Worm (Caenorhabditis elegans): ENCODE measurements around the gene fbxc-27.

Gene fbxc-27

ce11 chrII:872993-873787 lies 36.4 kb upstream of the fbxc-27 start, which contains the start of gene alg-2 (continued):
- TF ChIP-seq isw-1 (GFP tag; IDR thresholded peaks at IDR 0.05) (no peak), hlh-17 (GFP tag; optimal IDR thresholded peaks at IDR 0.05; ENCODE audit: borderline replicate concordance) (no peak), hpl-2 (GFP tag; optimal IDR thresholded peaks at IDR 0.05) (no peak), ztf-4 (tag; optimal IDR thresholded peaks at IDR 0.05) (no peak), nhr-20 (tag; optimal IDR thresholded peaks at IDR 0.05) (peak; percentile 26), nhr-12 (tag; optimal IDR thresholded peaks at IDR 0.05) (no peak), ceh-88 (GFP tag; IDR thresholded peaks at IDR 0.05) (no peak), tlp-1 (tag; optimal IDR thresholded peaks at IDR 0.05) (no peak), nhr-19 (GFP tag; conservative IDR thresholded peaks at IDR 0.05) (peak; percentile 23; the same call in 1 of the 2 replicates), efl-1 (optimal IDR thresholded peaks at IDR 0.05) (peak; percentile 56), efl-1 (GFP tag; optimal IDR thresholded peaks at IDR 0.05 in 1 of 2) (peak; percentile 67 to 95), aly-2 (tag; optimal IDR thresholded peaks at IDR 0.05) (no peak), nhr-11 (tag; optimal IDR thresholded peaks at IDR 0.05) (no peak), sox-4 (tag; optimal IDR thresholded peaks at IDR 0.05) (no peak), unc-98 (GFP tag; IDR thresholded peaks at IDR 0.05) (no peak), pqm-1 (tag; optimal IDR thresholded peaks at IDR 0.05) (no peak), lsy-2 (tag; optimal IDR thresholded peaks at IDR 0.05) (peak; percentile 38 to 57), ztf-11 (tag; optimal IDR thresholded peaks at IDR 0.05) (no peak), fkh-8 (tag; optimal IDR thresholded peaks at IDR 0.05) (peak; percentile 22), skn-1 (tag; optimal IDR thresholded peaks at IDR 0.05) (peak; percentile 42), aha-1 (tag; optimal IDR thresholded peaks at IDR 0.05) (no peak), nhr-47 (tag; optimal IDR thresholded peaks at IDR 0.05) (peak; percentile 55), ceh-90 (tag; optimal IDR thresholded peaks at IDR 0.05) (no peak), snu-23 (GFP tag; optimal IDR thresholded peaks at IDR 0.05) (peak; percentile 43), pax-3 (tag; optimal IDR thresholded peaks at IDR 0.05) (no peak), tbx-2 (tag; optimal IDR thresholded peaks at IDR 0.05) (peak; percentile 16), lin-13 (GFP tag; optimal IDR thresholded peaks at IDR 0.05) (peak; percentile 26), mef-2 (tag; optimal IDR thresholded peaks at IDR 0.05) (no peak), Y116A8C.19 (tag; optimal IDR thresholded peaks at IDR 0.05; ENCODE audit: borderline replicate concordance) (no peak), nhr-77 (tag; optimal IDR thresholded peaks at IDR 0.05) (no peak), nhr-84 (tag; optimal IDR thresholded peaks at IDR 0.05) (no peak), nhr-85 (tag) (peak; percentile 63), irx-1 (tag; optimal IDR thresholded peaks at IDR 0.05) (no peak), unc-30 (tag; optimal IDR thresholded peaks at IDR 0.05) (no peak), nhr-237 (tag; optimal IDR thresholded peaks at IDR 0.05) (no peak), xbp-1 (tag; optimal IDR thresholded peaks at IDR 0.05) (peak; percentile 14), C04F5.9 (tag; optimal IDR thresholded peaks at IDR 0.05) (no peak), mep-1 (tag; optimal IDR thresholded peaks at IDR 0.05) (peak; percentile 75), zip-4 (GFP tag; optimal IDR thresholded peaks at IDR 0.05) (no peak)

ce11 chrII:875739-876138 lies 33.8 kb upstream of the fbxc-27 start:
- TF ChIP-seq jun-1 (tag; optimal IDR thresholded peaks at IDR 0.05): no peak
- TF ChIP-seq aha-1 (tag; optimal IDR thresholded peaks at IDR 0.05): no peak
- TF ChIP-seq unc-130 (tag; optimal IDR thresholded peaks at IDR 0.05): no peak
- TF ChIP-seq tlp-1 (tag; optimal IDR thresholded peaks at IDR 0.05): no peak
- no peak for TF ChIP-seq nhr-47 (tag; optimal IDR thresholded peaks at IDR 0.05)
- TF ChIP-seq nhr-71 (tag; optimal IDR thresholded peaks at IDR 0.05): no peak

All from whole organism, L1 larva.